Worm (Caenorhabditis elegans): ENCODE data around the gene srx-56.

DNA sequence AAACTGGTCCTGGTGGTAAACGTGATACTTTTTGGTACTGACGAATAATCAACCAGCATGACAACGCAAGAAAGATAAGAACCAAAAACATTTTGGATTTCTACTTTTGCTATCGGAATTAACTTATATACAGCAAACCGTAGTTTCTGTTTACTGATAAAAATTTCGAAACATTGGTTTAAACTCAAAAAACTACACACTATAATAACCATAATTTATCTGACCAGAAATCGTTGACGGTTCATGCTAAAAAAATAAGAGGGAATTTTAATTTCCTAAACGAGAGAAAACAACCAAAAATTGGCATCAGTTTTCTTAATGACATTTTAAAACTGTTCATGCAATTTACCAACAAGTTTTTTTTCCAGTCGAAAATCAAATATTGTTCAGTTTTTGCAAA is 12.5 kb upstream of the srx-56 start, which contains the start of gene cyp-35A1:
- no peak for TF ChIP-seq snpc-4 (tag; optimal IDR thresholded peaks at IDR 0.05)
- no peak for TF ChIP-seq ama-1 (optimal IDR thresholded peaks at IDR 0.05)
- no peak for TF ChIP-seq dmd-4 (tag; optimal IDR thresholded peaks at IDR 0.05)
